Fruit fly (Drosophila melanogaster): ENCODE data around the gene eIF2Bbeta.

eIF2Bbeta gene

dm6 chrX:2732127-2732526, 27.8 kb downstream of the eIF2Bbeta start, which contains the start of the genes ttm50 and CG2712 (continued):
- TF ChIP-seq emc (GFP tag; optimal IDR thresholded peaks at IDR 0.05): no peak
- no peak for TF ChIP-seq Lhr (GFP tag; optimal IDR thresholded peaks at IDR 0.05)
- no peak for TF ChIP-seq corto (GFP tag; optimal IDR thresholded peaks at IDR 0.05)
- TF ChIP-seq CG4282 (GFP tag; optimal IDR thresholded peaks at IDR 0.05): no peak
- peak; percentile 35 for TF ChIP-seq CG18476 (GFP tag; optimal IDR thresholded peaks at IDR 0.05)
- TF ChIP-seq CG8388 (GFP tag; optimal IDR thresholded peaks at IDR 0.05): no peak
- TF ChIP-seq CG16863 (GFP tag; optimal IDR thresholded peaks at IDR 0.05): no peak
- TF ChIP-seq croc (GFP tag; conservative IDR thresholded peaks at IDR 0.05): peak; percentile 47; the same call in 2 of the 3 replicates
- peak; percentile 63 for TF ChIP-seq Dek (tag; optimal IDR thresholded peaks at IDR 0.05)
- no peak for TF ChIP-seq Hmr (GFP tag; optimal IDR thresholded peaks at IDR 0.05)
- TF ChIP-seq nau (GFP tag; optimal IDR thresholded peaks at IDR 0.05): no peak
- peak; percentile 61 for TF ChIP-seq CG17829 (tag; optimal IDR thresholded peaks at IDR 0.05)
- TF ChIP-seq Dp (GFP tag; optimal IDR thresholded peaks at IDR 0.05): peak; percentile 12
- TF ChIP-seq gcm (GFP tag; optimal IDR thresholded peaks at IDR 0.05): no peak
- TF ChIP-seq klu (GFP tag; IDR thresholded peaks at IDR 0.05): 0 out of 2 replicates have a peak, but pooled peaks have one; percentile 9
- peak; percentile 33; the same call in 1 of the 2 replicates for TF ChIP-seq E2f1 (GFP tag; IDR thresholded peaks at IDR 0.05)
- peak; percentile 37; the same call in 1 of the 3 replicates for TF ChIP-seq knrl (GFP tag; IDR thresholded peaks at IDR 0.05; ENCODE audit: partially characterized antibody)
- no peak for TF ChIP-seq CG7963 (GFP tag; IDR thresholded peaks at IDR 0.05; ENCODE audit: partially characterized antibody)
- peak; percentile 57 to 93 for TF ChIP-seq crp (GFP tag; optimal IDR thresholded peaks at IDR 0.05)
- no peak for TF ChIP-seq crol (GFP tag; IDR thresholded peaks at IDR 0.05)
- TF ChIP-seq sd (tag; optimal IDR thresholded peaks at IDR 0.05): no peak
- peak; percentile 31 for TF ChIP-seq CG7928 (GFP tag; optimal IDR thresholded peaks at IDR 0.05)
- peak; percentile 81 for TF ChIP-seq CG10543 (GFP tag; optimal IDR thresholded peaks at IDR 0.05)
- no peak for TF ChIP-seq CG17385 (GFP tag; optimal IDR thresholded peaks at IDR 0.05)
- no peak for TF ChIP-seq Hsf (GFP tag; optimal IDR thresholded peaks at IDR 0.05)
- peak; percentile 76 for TF ChIP-seq CG12659 (GFP tag; optimal IDR thresholded peaks at IDR 0.05)
- TF ChIP-seq CG3407 (GFP tag; optimal IDR thresholded peaks at IDR 0.05): no peak
- TF ChIP-seq z (GFP tag; IDR thresholded peaks at IDR 0.05): no peak
- peak; percentile 93 for TF ChIP-seq row (GFP tag; IDR thresholded peaks at IDR 0.05)
- peak; percentile 49 for TF ChIP-seq az2 (GFP tag; optimal IDR thresholded peaks at IDR 0.05)
- TF ChIP-seq aop (GFP tag; IDR thresholded peaks at IDR 0.05): no peak
- TF ChIP-seq gce (GFP tag; IDR thresholded peaks at IDR 0.05): no peak
- no peak for TF ChIP-seq CG15601 (tag; optimal IDR thresholded peaks at IDR 0.05)
- TF ChIP-seq CG8281 (tag; optimal IDR thresholded peaks at IDR 0.05): peak; percentile 27
- TF ChIP-seq CG13894 (tag; optimal IDR thresholded peaks at IDR 0.05): no peak
- peak; percentile 13 for TF ChIP-seq Six4 (GFP tag; optimal IDR thresholded peaks at IDR 0.05)
- TF ChIP-seq Atf6 (GFP tag; IDR thresholded peaks at IDR 0.05): no peak
- TF ChIP-seq Ada2b (GFP tag; IDR thresholded peaks at IDR 0.05): no peak
- no peak for TF ChIP-seq CG7271 (tag; optimal IDR thresholded peaks at IDR 0.05)
- TF ChIP-seq CG14441 (GFP tag; IDR thresholded peaks at IDR 0.05): peak; percentile 28; the same call in 1 of the 2 replicates
- TF ChIP-seq CG3838 (GFP tag; optimal IDR thresholded peaks at IDR 0.05): no peak
- TF ChIP-seq fu2 (GFP tag; optimal IDR thresholded peaks at IDR 0.05): no peak
- TF ChIP-seq Hr39 (optimal IDR thresholded peaks at IDR 0.05): no peak
- TF ChIP-seq Chrac-16 (GFP tag; optimal IDR thresholded peaks at IDR 0.05): peak; percentile 52
- peak in 1 of 2 experiments; percentile 23 for TF ChIP-seq insv (GFP tag; optimal IDR thresholded peaks at IDR 0.05)
- peak; percentile 33 for TF ChIP-seq fd96Cb (tag; optimal IDR thresholded peaks at IDR 0.05)
- no peak for TF ChIP-seq CG18262 (tag; optimal IDR thresholded peaks at IDR 0.05)
- TF ChIP-seq stwl (tag; optimal IDR thresholded peaks at IDR 0.05): peak; percentile 14
- peak; percentile 40; the same call in 1 of the 2 replicates for TF ChIP-seq CG7372 (GFP tag; IDR thresholded peaks at IDR 0.05)
- TF ChIP-seq CG5953 (GFP tag; IDR thresholded peaks at IDR 0.05): no peak
- no peak for TF ChIP-seq CG17328 (GFP tag; IDR thresholded peaks at IDR 0.05)
